Fruit fly (Drosophila melanogaster) S2 (cell line): Measurements from ENCODE around the gene CG34376.

Source experiments
- CG8478 ChIP-seq: fragments of >200 bp; optimal IDR thresholded peaks from 2 replicates; lab custom pipeline; 2018
- CTCF ChIP-seq, 2 experiments: fragments of >200 bp; optimal IDR thresholded peaks; 2 replicates each; lab custom pipeline; 2018

- TF ChIP-seq CTCF (optimal IDR thresholded peaks at IDR 0.05; lab: Kevin White, UChicago): peak in 1 of 2 experiments; percentile 3
- no peak for TF ChIP-seq CG8478 (lab: Kevin White, UChicago)
Observed at dm6 chr3R:22461673-22462585, 14.0 kb downstream of the CG34376 start, which contains the start of the genes Rpn7 and AP-2mu.
